Fruit fly (Drosophila melanogaster): ENCODE results near the gene IP3K2.
A peak's percentile ranks its signal among the peaks of the same experiment; 100 is the strongest.

The IP3K2 gene

DNA sequence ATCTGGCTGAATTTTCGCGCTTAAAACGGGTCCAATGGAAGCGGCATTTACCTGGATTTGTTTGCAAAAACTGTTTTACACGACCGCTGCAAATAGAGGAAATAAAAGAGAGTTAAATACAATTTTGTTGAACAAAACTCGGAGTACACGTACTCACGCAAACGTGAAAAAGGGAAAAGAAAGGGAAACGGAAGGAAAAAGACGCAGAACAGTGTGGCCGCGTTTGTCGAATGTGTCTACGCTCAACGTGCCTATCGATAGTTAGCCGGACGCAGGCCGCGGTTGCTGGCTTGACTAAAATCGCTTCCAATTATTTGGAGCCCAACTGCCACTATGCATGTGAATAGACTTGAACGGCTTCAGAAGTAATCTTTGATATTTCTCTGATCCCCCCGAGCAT lies 34.0 kb downstream of the IP3K2 start, which contains the start of gene RpS15Aa (continued):
- TF ChIP-seq esg (GFP tag; conservative IDR thresholded peaks at IDR 0.05) (peak; percentile 12; the same call in 1 of the 2 replicates), CG11504 (tag; optimal IDR thresholded peaks at IDR 0.05) (peak; percentile 55), CG6272 (GFP tag; IDR thresholded peaks at IDR 0.05) (peak; percentile 78), Ada2b (GFP tag; IDR thresholded peaks at IDR 0.05) (no peak), wor (GFP tag; IDR thresholded peaks at IDR 0.05) (no peak), Xrp1 (GFP tag; IDR thresholded peaks at IDR 0.05) (no peak), CG8359 (GFP tag; optimal IDR thresholded peaks at IDR 0.05; ENCODE audit: borderline replicate concordance) (peak; percentile 38), bsh (GFP tag; optimal IDR thresholded peaks at IDR 0.05) (peak in 1 of 2 experiments; percentile 64), zen2 (GFP tag; IDR thresholded peaks at IDR 0.05; ENCODE audit: partially characterized antibody) (no peak), rib (GFP tag; IDR thresholded peaks at IDR 0.05) (peak; percentile 84), ab (GFP tag; optimal IDR thresholded peaks at IDR 0.05) (no peak), Deaf1 (tag; optimal IDR thresholded peaks at IDR 0.05) (no peak), HLH4C (GFP tag; IDR thresholded peaks at IDR 0.05; ENCODE audit: partially characterized antibody) (0 out of 3 replicates have a peak, but pooled peaks have one; percentile 9), zen (tag; optimal IDR thresholded peaks at IDR 0.05) (peak; percentile 35), Hmr (GFP tag; optimal IDR thresholded peaks at IDR 0.05) (peak; percentile 84), vvl (GFP tag; IDR thresholded peaks at IDR 0.05) (peak; percentile 91), twi (tag; optimal IDR thresholded peaks at IDR 0.05) (peak; percentile 26), Atf-2 (GFP tag; optimal IDR thresholded peaks at IDR 0.05) (peak; percentile 62), Usf (GFP tag; optimal IDR thresholded peaks at IDR 0.05) (peak; percentile 74), ATbp (GFP tag; optimal IDR thresholded peaks at IDR 0.05) (peak; percentile 51), CG7372 (GFP tag; IDR thresholded peaks at IDR 0.05) (peak; percentile 71; the same call in 1 of the 2 replicates), CG1024 (GFP tag; IDR thresholded peaks at IDR 0.05) (peak; percentile 76), fd96Cb (tag; optimal IDR thresholded peaks at IDR 0.05) (no peak), Xbp1 (GFP tag; optimal IDR thresholded peaks at IDR 0.05) (peak; percentile 74), al (GFP tag; IDR thresholded peaks at IDR 0.05) (peak; percentile 80), CG10959 (GFP tag; IDR thresholded peaks at IDR 0.05) (peak; percentile 48; the same call in 1 of the 2 replicates), Eip74EF (GFP tag; optimal IDR thresholded peaks at IDR 0.05) (peak in 1 of 2 experiments; percentile 44), Dip2 (GFP tag; IDR thresholded peaks at IDR 0.05) (no peak), CG13296 (GFP tag; optimal IDR thresholded peaks at IDR 0.05) (peak; percentile 79), CG2202 (tag; optimal IDR thresholded peaks at IDR 0.05) (peak; percentile 52), MTF-1 (GFP tag; optimal IDR thresholded peaks at IDR 0.05; ENCODE audit: borderline replicate concordance) (peak; percentile 91), Blimp-1 (GFP tag; optimal IDR thresholded peaks at IDR 0.05) (peak; percentile 22), btn (GFP tag; optimal IDR thresholded peaks at IDR 0.05) (peak; percentile 49), CG4730 (GFP tag; IDR thresholded peaks at IDR 0.05) (peak; percentile 53), Neu2 (GFP tag; optimal IDR thresholded peaks at IDR 0.05; ENCODE audit: borderline replicate concordance) (peak; percentile 47), Awh (GFP tag; IDR thresholded peaks at IDR 0.05) (peak; percentile 62), nmo (GFP tag; optimal IDR thresholded peaks at IDR 0.05) (peak; percentile 46), dm (GFP tag; optimal IDR thresholded peaks at IDR 0.05) (peak; percentile 73), Dek (tag; optimal IDR thresholded peaks at IDR 0.05) (peak; percentile 36), mirr (GFP tag; optimal IDR thresholded peaks at IDR 0.05) (peak; percentile 82), cas (GFP tag; IDR thresholded peaks at IDR 0.05) (no peak), ERR (GFP tag; optimal IDR thresholded peaks at IDR 0.05) (peak; percentile 37), unpg (GFP tag; optimal IDR thresholded peaks at IDR 0.05) (peak; percentile 70), fu2 (GFP tag; optimal IDR thresholded peaks at IDR 0.05) (peak; percentile 44), Hmx (GFP tag; optimal IDR thresholded peaks at IDR 0.05) (no peak), CG12659 (GFP tag; optimal IDR thresholded peaks at IDR 0.05) (peak; percentile 77), nerfin-1 (tag; optimal IDR thresholded peaks at IDR 0.05) (peak; percentile 35), CG10267 (tag; optimal IDR thresholded peaks at IDR 0.05) (peak; percentile 46), gfzf (GFP tag; optimal IDR thresholded peaks at IDR 0.05) (peak; percentile 81), Aef1 (GFP tag; IDR thresholded peaks at IDR 0.05) (peak; percentile 67)

All from whole organism, embryonic.